Fruit fly (Drosophila melanogaster) whole organism, embryonic: Measurements from ENCODE around the gene neur.

Experiments
- Awh ChIP-seq: fragments of 200-800 bp; sonication (Bioruptor generic); IDR thresholded peaks from 2 replicates; pipeline ENCODE4, ENCODE4 v1.3.6; 2022; ENCODE audit warnings: missing biosample characterization, missing genetic modification characterization
- CG10543 ChIP-seq: fragments of 200-800 bp; sonication (Bioruptor generic); optimal IDR thresholded peaks from 3 replicates; lab custom pipeline; 2017; ENCODE audit warnings: missing biosample characterization, mild to moderate bottlenecking, missing genetic modification characterization, moderate library complexity
- CG10959 ChIP-seq: fragments of 200-800 bp; sonication (Bioruptor generic); IDR thresholded peaks from 2 replicates; pipeline ENCODE4 v1.3.6; 2022; ENCODE audit warnings: missing biosample characterization, missing genetic modification characterization
- CG12219 ChIP-seq: fragments of 200-800 bp; sonication (Bioruptor generic); optimal IDR thresholded peaks from 3 replicates; lab custom pipeline; 2018; ENCODE audit warnings: missing biosample characterization, mild to moderate bottlenecking, missing genetic modification characterization
- CG1233 ChIP-seq: fragments of 200-800 bp; sonication (Bioruptor generic); optimal IDR thresholded peaks from 4 replicates; lab custom pipeline; 2018; ENCODE audit warnings: missing biosample characterization, mild to moderate bottlenecking, missing genetic modification characterization
- CG12744 ChIP-seq: fragments of 200-800 bp; sonication (Bioruptor generic); optimal IDR thresholded peaks from 2 replicates; lab custom pipeline; 2016; ENCODE audit warnings: missing biosample characterization, missing genetic modification characterization
- CG14014 ChIP-seq: fragments of 200-800 bp; sonication (Bioruptor generic); IDR thresholded peaks from 2 replicates; pipeline ENCODE4 v1.3.6; 2022; ENCODE audit warnings: missing biosample characterization, missing genetic modification characterization
- CG15269 ChIP-seq: fragments of 200-800 bp; sonication (Bioruptor generic); optimal IDR thresholded peaks from 2 replicates; lab custom pipeline; 2018; ENCODE audit warnings: missing biosample characterization, mild to moderate bottlenecking, missing genetic modification characterization, moderate library complexity
- CG1647 ChIP-seq: fragments of 200-800 bp; sonication (Bioruptor generic); optimal IDR thresholded peaks from 3 replicates; lab custom pipeline; 2016; ENCODE audit warnings: missing biosample characterization, missing genetic modification characterization
- CG17568 ChIP-seq: fragments of 200-800 bp; sonication (Bioruptor generic); optimal IDR thresholded peaks from 2 replicates; lab custom pipeline; 2018; ENCODE audit warnings: missing biosample characterization, mild to moderate bottlenecking, missing genetic modification characterization, moderate library complexity
- CG18764 ChIP-seq: fragments of 200-800 bp; sonication (Bioruptor generic); optimal IDR thresholded peaks from 3 replicates; lab custom pipeline; 2016; ENCODE audit warnings: missing biosample characterization, missing genetic modification characterization
- CG2120 ChIP-seq: fragments of 200-800 bp; sonication (Bioruptor generic); optimal IDR thresholded peaks from 3 replicates; lab custom pipeline; 2016; ENCODE audit warnings: missing biosample characterization, missing genetic modification characterization
- CG2712 ChIP-seq: fragments of 200-800 bp; optimal IDR thresholded peaks from 3 replicates; lab custom pipeline; 2019; ENCODE audit warnings: missing biosample characterization, mild to moderate bottlenecking, missing genetic modification characterization, moderate library complexity
- CG3163 ChIP-seq: fragments of 200-800 bp; sonication (Bioruptor generic); optimal IDR thresholded peaks from 3 replicates; lab custom pipeline; 2016; ENCODE audit warnings: missing biosample characterization, missing genetic modification characterization
- CG33557 ChIP-seq: fragments of 200-800 bp; sonication (Bioruptor generic); optimal IDR thresholded peaks from 2 replicates; lab custom pipeline; 2019; ENCODE audit warnings: missing biosample characterization, mild to moderate bottlenecking, missing genetic modification characterization, moderate library complexity
- CG3838 ChIP-seq: fragments of 200-800 bp; sonication (Bioruptor generic); optimal IDR thresholded peaks from 3 replicates; lab custom pipeline; 2016; ENCODE audit warnings: missing biosample characterization, missing genetic modification characterization
- CG4328 ChIP-seq: fragments of 200-800 bp; sonication (Bioruptor generic); optimal IDR thresholded peaks from 3 replicates; lab custom pipeline; 2017; ENCODE audit warnings: missing biosample characterization, missing genetic modification reagents, missing genetic modification characterization
- CG6683 ChIP-seq: fragments of 200-800 bp; sonication (Bioruptor generic); optimal IDR thresholded peaks from 2 replicates; lab custom pipeline; 2017; ENCODE audit warnings: missing biosample characterization, mild to moderate bottlenecking, missing genetic modification characterization, missing genetic modification reagents
- CG6813 ChIP-seq: fragments of 200-800 bp; sonication (Bioruptor generic); optimal IDR thresholded peaks from 2 replicates; lab custom pipeline; 2017; ENCODE audit warnings: missing biosample characterization, missing genetic modification characterization, mild to moderate bottlenecking, moderate library complexity, missing genetic modification reagents
- CG6854 ChIP-seq: fragments of 200-800 bp; sonication (Bioruptor generic); optimal IDR thresholded peaks from 3 replicates; lab custom pipeline; 2017; ENCODE audit warnings: missing biosample characterization, mild to moderate bottlenecking, missing genetic modification characterization
- CG7987 ChIP-seq: fragments of 200-800 bp; sonication (Bioruptor generic); optimal IDR thresholded peaks from 2 replicates; lab custom pipeline; 2018; ENCODE audit warnings: missing biosample characterization, mild to moderate bottlenecking, missing genetic modification characterization, moderate library complexity
- Deaf1 ChIP-seq: fragments of 200-800 bp; optimal IDR thresholded peaks from 3 replicates; lab custom pipeline; 2019; ENCODE audit warnings: missing biosample characterization, mild to moderate bottlenecking, missing genetic modification characterization, moderate library complexity
- Dek ChIP-seq: fragments of 200-800 bp; sonication (Bioruptor generic); optimal IDR thresholded peaks from 3 replicates; lab custom pipeline; 2019; ENCODE audit warnings: missing biosample characterization, mild to moderate bottlenecking, missing genetic modification characterization, moderate library complexity
- H15 ChIP-seq: fragments of 200-800 bp; sonication (Bioruptor generic); IDR thresholded peaks from 3 replicates; pipeline ENCODE4 v1.3.6; 2022; ENCODE audit warnings: missing biosample characterization, missing genetic modification characterization
- HmgD ChIP-seq: fragments of 200-800 bp; sonication (Bioruptor generic); optimal IDR thresholded peaks from 3 replicates; lab custom pipeline; 2016; ENCODE audit warnings: missing biosample characterization, missing genetic modification characterization
- NK7.1 ChIP-seq: fragments of 200-800 bp; sonication (Bioruptor generic); optimal IDR thresholded peaks from 3 replicates; lab custom pipeline; 2016; ENCODE audit warnings: missing biosample characterization, missing genetic modification characterization
- Rfx ChIP-seq: fragments of 200-800 bp; sonication (Bioruptor generic); IDR thresholded peaks from 2 replicates; pipeline ENCODE4 v1.3.6; 2022; ENCODE audit warnings: missing biosample characterization, missing genetic modification characterization
- Side ChIP-seq: fragments of 200-800 bp; sonication (Bioruptor generic); optimal IDR thresholded peaks from 2 replicates; lab custom pipeline; 2016; ENCODE audit warnings: missing biosample characterization, missing genetic modification characterization
- az2 ChIP-seq: fragments of 200-800 bp; sonication (Bioruptor generic); optimal IDR thresholded peaks from 3 replicates; lab custom pipeline; 2016; ENCODE audit warnings: missing biosample characterization, missing genetic modification characterization
- cg ChIP-seq: fragments of 200-800 bp; sonication (Bioruptor generic); optimal IDR thresholded peaks from 3 replicates; lab custom pipeline; 2019; ENCODE audit warnings: missing biosample characterization, mild to moderate bottlenecking, missing genetic modification characterization, moderate library complexity
- da ChIP-seq: fragments of 200-800 bp; sonication (Bioruptor generic); optimal IDR thresholded peaks from 2 replicates; lab custom pipeline; 2016; ENCODE audit warnings: missing biosample characterization, missing genetic modification characterization
- eyg ChIP-seq: fragments of 200-800 bp; sonication (Bioruptor generic); optimal IDR thresholded peaks from 3 replicates; lab custom pipeline; 2016; ENCODE audit warnings: missing biosample characterization, missing genetic modification characterization
- gcm ChIP-seq: fragments of 200-800 bp; sonication (Bioruptor generic); optimal IDR thresholded peaks from 2 replicates; lab custom pipeline; 2019; ENCODE audit warnings: missing biosample characterization, mild to moderate bottlenecking, missing genetic modification characterization, moderate library complexity
- jumu ChIP-seq: fragments of 200-800 bp; sonication (Bioruptor generic); optimal IDR thresholded peaks from 3 replicates; lab custom pipeline; 2016; ENCODE audit warnings: missing biosample characterization, missing genetic modification characterization
- lab ChIP-seq: fragments of 200-800 bp; sonication (Bioruptor generic); optimal IDR thresholded peaks from 3 replicates; lab custom pipeline; 2017; ENCODE audit warnings: missing biosample characterization, missing genetic modification characterization, mild to moderate bottlenecking, moderate library complexity, missing genetic modification reagents
- mirr ChIP-seq: fragments of 200-800 bp; sonication (Bioruptor generic); optimal IDR thresholded peaks from 3 replicates; lab custom pipeline; 2018; ENCODE audit warnings: missing biosample characterization, mild to moderate bottlenecking, missing genetic modification characterization
- onecut ChIP-seq: fragments of 200-800 bp; sonication (Bioruptor generic); IDR thresholded peaks from 2 replicates; pipeline ENCODE4 v1.3.6; 2022; ENCODE audit warnings: missing biosample characterization, missing genetic modification characterization
- org-1 ChIP-seq: fragments of 200-800 bp; sonication (Bioruptor generic); optimal IDR thresholded peaks from 2 replicates; lab custom pipeline; 2017; ENCODE audit warnings: missing biosample characterization, missing genetic modification characterization
- pb ChIP-seq: fragments of 200-800 bp; sonication (Bioruptor generic); optimal IDR thresholded peaks from 3 replicates; lab custom pipeline; 2016; ENCODE audit warnings: missing biosample characterization, missing genetic modification characterization
- pho ChIP-seq: fragments of 200-800 bp; sonication (Bioruptor generic); optimal IDR thresholded peaks from 2 replicates; lab custom pipeline; 2016; ENCODE audit warnings: missing biosample characterization, missing genetic modification characterization
- phol ChIP-seq: fragments of 200-800 bp; sonication (Bioruptor generic); optimal IDR thresholded peaks from 3 replicates; lab custom pipeline; 2018; ENCODE audit warnings: missing biosample characterization, mild to moderate bottlenecking, missing genetic modification characterization, moderate library complexity
- pnt ChIP-seq: fragments of 200-800 bp; sonication (Bioruptor generic); optimal IDR thresholded peaks from 3 replicates; lab custom pipeline; 2016; ENCODE audit warnings: missing biosample characterization, missing genetic modification characterization
- repo ChIP-seq: fragments of 200-800 bp; sonication (Bioruptor generic); optimal IDR thresholded peaks from 2 replicates; lab custom pipeline; 2016; ENCODE audit warnings: missing biosample characterization, missing genetic modification characterization
- seq ChIP-seq: fragments of 200-800 bp; sonication (Bioruptor generic); IDR thresholded peaks from 2 replicates; pipeline ENCODE4 v1.3.6; 2022; ENCODE audit warnings: missing biosample characterization, missing genetic modification characterization
- sisA ChIP-seq: fragments of 200-800 bp; sonication (Bioruptor generic); IDR thresholded peaks from 2 replicates; pipeline ENCODE4 v1.3.6; 2022; ENCODE audit warnings: missing biosample characterization, missing genetic modification characterization
- slou ChIP-seq: fragments of 200-800 bp; sonication (Bioruptor generic); optimal IDR thresholded peaks from 3 replicates; lab custom pipeline; 2016; ENCODE audit warnings: missing biosample characterization, missing genetic modification characterization
- slp2 ChIP-seq: fragments of 200-800 bp; sonication (Bioruptor generic); optimal IDR thresholded peaks from 2 replicates; lab custom pipeline; 2016; ENCODE audit warnings: missing biosample characterization, missing genetic modification characterization
- sug ChIP-seq: fragments of 200-800 bp; optimal IDR thresholded peaks from 2 replicates; lab custom pipeline; 2019; ENCODE audit warnings: missing biosample characterization, mild to moderate bottlenecking, missing genetic modification characterization, moderate library complexity
- tup ChIP-seq: fragments of 200-800 bp; sonication (Bioruptor generic); optimal IDR thresholded peaks from 2 replicates; lab custom pipeline; 2016; ENCODE audit warnings: missing biosample characterization, mild to moderate bottlenecking, missing genetic modification characterization, moderate library complexity
- tx ChIP-seq: fragments of 200-800 bp; sonication (Bioruptor generic); optimal IDR thresholded peaks from 2 replicates; lab custom pipeline; 2016; ENCODE audit warnings: missing biosample characterization, missing genetic modification characterization
- wor ChIP-seq: fragments of 200-800 bp; sonication (Bioruptor generic); IDR thresholded peaks from 2 replicates; pipeline ENCODE4 v1.3.6; 2022; ENCODE audit warnings: missing biosample characterization, missing genetic modification characterization
- zf30C ChIP-seq: fragments of 200-800 bp; sonication (Bioruptor generic); optimal IDR thresholded peaks from 3 replicates; lab custom pipeline; 2018; ENCODE audit warnings: missing biosample characterization, mild to moderate bottlenecking, missing genetic modification characterization

The neur gene

dm6 chr3R:9053021-9053420, 13.8 kb upstream of the neur start (continued):
- TF ChIP-seq CG33557 (GFP tag; lab: Kevin White, UChicago) = peak; percentile 27
- no peak for TF ChIP-seq CG3838 (GFP tag; lab: Kevin White, UChicago)
- TF ChIP-seq repo = peak; percentile 54
- TF ChIP-seq Awh (GFP tag; lab: Robert Waterston, UW) = no peak
- TF ChIP-seq CG14014 = no peak
- TF ChIP-seq Side (GFP tag; lab: Kevin White, UChicago) = peak; percentile 71
- TF ChIP-seq wor = no peak
- peak; percentile 91 for TF ChIP-seq CG10543 (GFP tag; lab: Kevin White, UChicago)
- peak; percentile 10 for TF ChIP-seq az2
- peak; percentile 80 for TF ChIP-seq HmgD (GFP tag; lab: Kevin White, UChicago)
- TF ChIP-seq sisA (GFP tag; lab: Robert Waterston, UW) = no peak
- peak; percentile 80 for TF ChIP-seq mirr (GFP tag; lab: Kevin White, UChicago)
- no peak for TF ChIP-seq CG1233 (GFP tag; lab: Kevin White, UChicago)
- TF ChIP-seq CG18764 = no peak
- TF ChIP-seq CG2120 (GFP tag; lab: Kevin White, UChicago) = peak; percentile 84
- TF ChIP-seq pb (GFP tag; lab: Kevin White, UChicago) = peak; percentile 76
- peak; percentile 28 for TF ChIP-seq org-1 (GFP tag; lab: Kevin White, UChicago)
- no peak for TF ChIP-seq CG17568 (GFP tag; lab: Kevin White, UChicago)
- TF ChIP-seq CG2712 = peak; percentile 54
- peak; percentile 73 for TF ChIP-seq jumu
- peak; percentile 64 for TF ChIP-seq CG7987 (GFP tag; lab: Kevin White, UChicago)
- peak; percentile 67 for TF ChIP-seq gcm (GFP tag; lab: Kevin White, UChicago)
- TF ChIP-seq onecut = peak; percentile 64
- peak; percentile 46 for TF ChIP-seq CG15269 (tag; lab: Kevin White, UChicago)
- peak; percentile 46 for TF ChIP-seq eyg
- peak; percentile 8 for TF ChIP-seq CG4328 (GFP tag; lab: Kevin White, UChicago)
- peak; percentile 46 for TF ChIP-seq da
- peak; percentile 52 for TF ChIP-seq Deaf1 (tag; lab: Kevin White, UChicago)
- no peak for TF ChIP-seq phol
- peak; percentile 79 for TF ChIP-seq CG3163 (GFP tag; lab: Kevin White, UChicago)
- TF ChIP-seq pho (GFP tag; lab: Kevin White, UChicago) = peak; percentile 78
- peak; percentile 29 for TF ChIP-seq CG12744
- TF ChIP-seq lab = peak; percentile 89
- peak; percentile 81 for TF ChIP-seq cg (GFP tag; lab: Kevin White, UChicago)
- peak; percentile 35 for TF ChIP-seq CG6683 (GFP tag; lab: Kevin White, UChicago)
- no peak for TF ChIP-seq slou (GFP tag; lab: Kevin White, UChicago)
- TF ChIP-seq CG12219 (GFP tag; lab: Kevin White, UChicago) = peak; percentile 50
- TF ChIP-seq CG10959 (GFP tag; lab: Robert Waterston, UW) = no peak
- no peak for TF ChIP-seq Rfx (GFP tag; lab: Robert Waterston, UW)
- peak; percentile 71 for TF ChIP-seq CG6854
- TF ChIP-seq CG6813 (GFP tag; lab: Kevin White, UChicago) = peak; percentile 76
- TF ChIP-seq CG1647 (GFP tag; lab: Kevin White, UChicago) = peak; percentile 57
- peak; percentile 93 for TF ChIP-seq sug (tag; lab: Kevin White, UChicago)
- TF ChIP-seq Dek (tag; lab: Kevin White, UChicago) = peak; percentile 72
- no peak for TF ChIP-seq tup (GFP tag; lab: Kevin White, UChicago)
- TF ChIP-seq seq (GFP tag; lab: Robert Waterston, UW) = no peak
- TF ChIP-seq pnt = peak; percentile 57
- TF ChIP-seq slp2 (GFP tag; lab: Kevin White, UChicago) = peak; percentile 50
- peak; percentile 52 for TF ChIP-seq tx
- no peak for TF ChIP-seq H15 (GFP tag; lab: Robert Waterston, UW)
- peak; percentile 46 for TF ChIP-seq zf30C (GFP tag; lab: Kevin White, UChicago)
- peak; percentile 39 for TF ChIP-seq NK7.1
